Worm (Caenorhabditis elegans) whole organism, L1 larva: Measurements from ENCODE around the gene B0280.11.

Experiments used
- C04F5.9 ChIP-seq: sonication (generic microtip); optimal IDR thresholded peaks from 2 replicates; lab custom pipeline; 2016; ENCODE audit warnings: missing genetic modification characterization, missing compliant biosample characterization
- C34B4.2 ChIP-seq: sonication (generic microtip); optimal IDR thresholded peaks from 2 replicates; lab custom pipeline; 2017; ENCODE audit warnings: mild to moderate bottlenecking, missing genetic modification characterization, missing compliant biosample characterization
- F16B12.6 ChIP-seq: fragments of 150-350 bp; optimal IDR thresholded peaks from 2 replicates; lab custom pipeline; 2014; ENCODE audit warnings: missing biosample characterization, missing genetic modification characterization
- aha-1 ChIP-seq: fragments of 150-350 bp; optimal IDR thresholded peaks from 2 replicates; lab custom pipeline; 2014; ENCODE audit warnings: missing biosample characterization, missing genetic modification characterization
- alr-1 ChIP-seq: fragments of 200-800 bp; sonication (Bioruptor generic); optimal IDR thresholded peaks from 2 replicates; lab custom pipeline; 2018; ENCODE audit warnings: borderline replicate concordance, mild to moderate bottlenecking, missing genetic modification characterization, missing compliant biosample characterization
- ama-1 ChIP-seq: fragments of 150-350 bp; optimal IDR thresholded peaks from 2 replicates; lab custom pipeline; 2014
- blmp-1 ChIP-seq: fragments of 150-350 bp; optimal IDR thresholded peaks from 2 replicates; lab custom pipeline; 2014; ENCODE audit warnings: missing biosample characterization, missing genetic modification characterization
- ceh-63 ChIP-seq: fragments of 200-800 bp; sonication (Bioruptor generic); optimal IDR thresholded peaks from 2 replicates; lab custom pipeline; 2018; ENCODE audit warnings: mild to moderate bottlenecking, missing genetic modification characterization, missing compliant biosample characterization
- ceh-88 ChIP-seq: fragments of 200-800 bp; sonication (Bioruptor generic); IDR thresholded peaks from 2 replicates; pipeline ENCODE4 v1.3.6; 2022; ENCODE audit warnings: missing genetic modification characterization, missing compliant biosample characterization
- ceh-90 ChIP-seq: sonication (generic microtip); optimal IDR thresholded peaks from 2 replicates; lab custom pipeline; 2016; ENCODE audit warnings: missing genetic modification characterization, missing compliant biosample characterization
- dpl-1 ChIP-seq, 3 experiments: fragments of 150-350 bp in 2 of 3; sonication (generic microtip) in 1 of 3; optimal IDR thresholded peaks; 2 replicates each; lab custom pipeline; 2014 to 2017; ENCODE audit warnings: missing biosample characterization in 3 of 3, missing genetic modification characterization in 3 of 3, missing genetic modification reagents in 3 of 3
- efl-1 ChIP-seq, 4 experiments: fragments of 150-350 bp; optimal IDR thresholded peaks in 3 of 4; peaks in 1 of 4; 1 replicate in 1 of 4; 2 replicates in 3 of 4; lab custom pipeline; 2014; ENCODE audit warnings: missing biosample characterization in 2 of 4, missing genetic modification characterization in 2 of 4, missing genetic modification reagents in 2 of 4
- efl-3 ChIP-seq: fragments of 200-800 bp; sonication (Bioruptor generic); optimal IDR thresholded peaks from 2 replicates; lab custom pipeline; 2018; ENCODE audit warnings: mild to moderate bottlenecking, missing genetic modification characterization, missing compliant biosample characterization
- egl-13 ChIP-seq: sonication (generic microtip); optimal IDR thresholded peaks from 2 replicates; lab custom pipeline; 2016; ENCODE audit warnings: missing genotype, missing genetic modification reagents, missing genetic modification characterization, missing compliant biosample characterization
- elt-2 ChIP-seq: sonication (generic microtip); optimal IDR thresholded peaks from 2 replicates; lab custom pipeline; 2016; ENCODE audit warnings: missing genetic modification characterization, mild to moderate bottlenecking, inconsistent platforms, missing compliant biosample characterization, missing genetic modification reagents
- elt-3 ChIP-seq, 6 experiments: fragments of 150-350 bp in 1 of 6; sonication (generic microtip); optimal IDR thresholded peaks; 2 replicates each; lab custom pipeline; 2017 to 2018; ENCODE audit warnings: missing biosample characterization in 6 of 6, missing genetic modification characterization in 6 of 6, inconsistent platforms in 1 of 6
- ets-5 ChIP-seq: fragments of 200-800 bp; sonication (Bioruptor generic); IDR thresholded peaks from 2 replicates; pipeline ENCODE4 v1.3.6; 2022; ENCODE audit warnings: missing genetic modification characterization, missing compliant biosample characterization
- fkh-4 ChIP-seq: sonication (generic microtip); optimal IDR thresholded peaks from 2 replicates; lab custom pipeline; 2016; ENCODE audit warnings: missing compliant biosample characterization, missing genetic modification characterization, borderline replicate concordance
- fkh-8 ChIP-seq: sonication (generic microtip); optimal IDR thresholded peaks from 2 replicates; lab custom pipeline; 2016; ENCODE audit warnings: mild to moderate bottlenecking, missing genetic modification characterization, missing compliant biosample characterization
- fos-1 ChIP-seq: fragments of 150-350 bp; optimal IDR thresholded peaks from 2 replicates; lab custom pipeline; 2014; ENCODE audit warnings: missing biosample characterization, missing genetic modification characterization
- hlh-17 ChIP-seq: fragments of 200-800 bp; sonication (Bioruptor generic); optimal IDR thresholded peaks from 2 replicates; lab custom pipeline; 2018; ENCODE audit warnings: missing genetic modification characterization, mild to moderate bottlenecking, missing compliant biosample characterization, moderate library complexity, borderline replicate concordance
- hpl-2 ChIP-seq: fragments of 150-350 bp; optimal IDR thresholded peaks from 2 replicates; lab custom pipeline; 2014; ENCODE audit warnings: missing biosample characterization, missing genetic modification reagents, missing genetic modification characterization
- irx-1 ChIP-seq: sonication (generic microtip); optimal IDR thresholded peaks from 2 replicates; lab custom pipeline; 2016; ENCODE audit warnings: missing genetic modification characterization, missing compliant biosample characterization
- isw-1 ChIP-seq: fragments of 200-800 bp; sonication (Bioruptor generic); IDR thresholded peaks from 2 replicates; pipeline ENCODE4 v1.3.6; 2022; ENCODE audit warnings: missing genetic modification characterization, missing compliant biosample characterization
- lin-13 ChIP-seq: fragments of 150-350 bp; optimal IDR thresholded peaks from 2 replicates; lab custom pipeline; 2014; ENCODE audit warnings: missing biosample characterization, missing genetic modification reagents, missing genetic modification characterization
- lin-14 ChIP-seq: fragments of 200-800 bp; sonication (Bioruptor generic); optimal IDR thresholded peaks from 2 replicates; lab custom pipeline; 2018; ENCODE audit warnings: mild to moderate bottlenecking, missing genetic modification characterization, moderate library complexity, missing compliant biosample characterization
- lin-15B ChIP-seq: fragments of 150-350 bp; sonication (generic microtip); optimal IDR thresholded peaks from 3 replicates; lab custom pipeline; 2014; ENCODE audit warnings: missing biosample characterization, missing genetic modification characterization
- lir-3 ChIP-seq: sonication (generic microtip); optimal IDR thresholded peaks from 2 replicates; lab custom pipeline; 2016; ENCODE audit warnings: mild to moderate bottlenecking, missing genetic modification characterization, moderate library complexity, missing compliant biosample characterization; ENCODE audit not compliant: poor library complexity
- lsy-2 ChIP-seq, 2 experiments: fragments of 150-350 bp; optimal IDR thresholded peaks; 2 replicates each; lab custom pipeline; 2014; ENCODE audit warnings: missing biosample characterization in 2 of 2, missing genetic modification characterization in 2 of 2
- mab-9 ChIP-seq: fragments of 200-800 bp; sonication (Bioruptor generic); IDR thresholded peaks from 2 replicates; pipeline ENCODE4 v1.3.6; 2022; ENCODE audit warnings: missing genetic modification reagents, missing genetic modification characterization, missing compliant biosample characterization
- nhr-11 ChIP-seq: fragments of 150-350 bp; optimal IDR thresholded peaks from 2 replicates; lab custom pipeline; 2014; ENCODE audit warnings: missing biosample characterization, missing genetic modification characterization
- nhr-12 ChIP-seq: sonication (generic microtip); optimal IDR thresholded peaks from 2 replicates; lab custom pipeline; 2017; ENCODE audit warnings: missing biosample characterization, missing genetic modification characterization
- nhr-19 ChIP-seq: fragments of 200-800 bp; sonication (Bioruptor generic); conservative IDR thresholded peaks from 2 replicates; pipeline ENCODE4 v1.3.6; 2022; ENCODE audit warnings: missing genetic modification characterization, missing compliant biosample characterization
- nhr-28 ChIP-seq: fragments of 150-350 bp; optimal IDR thresholded peaks from 2 replicates; lab custom pipeline; 2014; ENCODE audit warnings: missing biosample characterization, missing genetic modification characterization
- nhr-47 ChIP-seq: sonication (generic microtip); optimal IDR thresholded peaks from 2 replicates; lab custom pipeline; 2016; ENCODE audit warnings: mild to moderate bottlenecking, missing genetic modification characterization, moderate library complexity, missing compliant biosample characterization
- nhr-77 ChIP-seq: fragments of 150-350 bp; optimal IDR thresholded peaks from 2 replicates; lab custom pipeline; 2014; ENCODE audit warnings: missing biosample characterization, missing genetic modification characterization
- nhr-84 ChIP-seq: sonication (generic microtip); optimal IDR thresholded peaks from 2 replicates; lab custom pipeline; 2017; ENCODE audit warnings: missing biosample characterization, missing genetic modification characterization
- nhr-90 ChIP-seq: sonication (generic microtip); optimal IDR thresholded peaks from 2 replicates; lab custom pipeline; 2016; ENCODE audit warnings: mild to moderate bottlenecking, missing genetic modification characterization, missing compliant biosample characterization; ENCODE audit not compliant: poor library complexity
- pag-3 ChIP-seq: sonication (generic microtip); optimal IDR thresholded peaks from 2 replicates; lab custom pipeline; 2017; ENCODE audit warnings: missing genetic modification characterization, mild to moderate bottlenecking, missing compliant biosample characterization, antibody characterized with exemption, borderline replicate concordance; ENCODE audit not compliant: insufficient read depth
- pqm-1 ChIP-seq: sonication (generic microtip); optimal IDR thresholded peaks from 3 replicates; lab custom pipeline; 2017; ENCODE audit warnings: missing biosample characterization, missing genetic modification characterization
- snpc-4 ChIP-seq: fragments of 150-350 bp; optimal IDR thresholded peaks from 2 replicates; lab custom pipeline; 2014; ENCODE audit warnings: missing biosample characterization, missing genetic modification characterization
- snu-23 ChIP-seq: sonication (generic microtip); optimal IDR thresholded peaks from 2 replicates; lab custom pipeline; 2016; ENCODE audit warnings: missing genetic modification characterization, missing compliant biosample characterization
- sptf-1 ChIP-seq: fragments of 150-350 bp; optimal IDR thresholded peaks from 2 replicates; lab custom pipeline; 2014; ENCODE audit warnings: missing biosample characterization, missing genetic modification characterization
- swsn-7 ChIP-seq: sonication (generic microtip); optimal IDR thresholded peaks from 2 replicates; lab custom pipeline; 2016; ENCODE audit warnings: missing genetic modification characterization, missing compliant biosample characterization
- tlp-1 ChIP-seq: fragments of 150-350 bp; optimal IDR thresholded peaks from 2 replicates; lab custom pipeline; 2014; ENCODE audit warnings: missing biosample characterization, missing genetic modification characterization
- unc-130 ChIP-seq: fragments of 150-350 bp; optimal IDR thresholded peaks from 2 replicates; lab custom pipeline; 2017; ENCODE audit warnings: missing biosample characterization, missing genetic modification characterization, inconsistent platforms
- unc-30 ChIP-seq: sonication (generic microtip); optimal IDR thresholded peaks from 2 replicates; lab custom pipeline; 2017; ENCODE audit warnings: missing biosample characterization, missing genetic modification characterization
- unc-62 ChIP-seq: fragments of 150-350 bp; optimal IDR thresholded peaks from 2 replicates; lab custom pipeline; 2014; ENCODE audit warnings: missing biosample characterization, missing genetic modification reagents, missing genetic modification characterization
- vab-15 ChIP-seq: sonication (generic microtip); optimal IDR thresholded peaks from 2 replicates; lab custom pipeline; 2017; ENCODE audit warnings: missing genotype, mild to moderate bottlenecking, missing genetic modification characterization, missing compliant biosample characterization
- xbp-1 ChIP-seq: sonication (generic microtip); optimal IDR thresholded peaks from 2 replicates; lab custom pipeline; 2016; ENCODE audit warnings: missing genetic modification characterization, missing compliant biosample characterization
- zag-1 ChIP-seq: fragments of 150-350 bp; optimal IDR thresholded peaks from 2 replicates; lab custom pipeline; 2014; ENCODE audit warnings: missing biosample characterization, missing genetic modification characterization
- zip-4 ChIP-seq: fragments of 200-800 bp; sonication (Bioruptor generic); optimal IDR thresholded peaks from 2 replicates; lab custom pipeline; 2018; ENCODE audit warnings: mild to moderate bottlenecking, missing genetic modification characterization, moderate library complexity, missing compliant biosample characterization
- ztf-11 ChIP-seq, 2 experiments: sonication (generic microtip); optimal IDR thresholded peaks; 2 replicates each; lab custom pipeline; 2016 to 2017; ENCODE audit warnings: missing genetic modification characterization in 2 of 2, missing biosample characterization in 1 of 2, missing compliant biosample characterization in 1 of 2

The B0280.11 gene

ce11 chrIII:7141285-7141715, 3.2 kb upstream of the B0280.11 start:
- no peak for TF ChIP-seq ceh-63 (GFP tag; lab: Kevin White, UChicago)
- TF ChIP-seq alr-1 (tag; lab: Kevin White, UChicago): no peak
- peak; percentile 62 for TF ChIP-seq nhr-77 (tag; lab: Kevin White, UChicago)
- peak; percentile 59 for TF ChIP-seq lin-14 (GFP tag; lab: Kevin White, UChicago)
- TF ChIP-seq nhr-11 (tag; lab: Kevin White, UChicago): no peak
- TF ChIP-seq swsn-7: peak; percentile 45
- no peak for TF ChIP-seq C04F5.9 (tag; lab: Kevin White, UChicago)
- TF ChIP-seq elt-2: peak; percentile 92
- no peak for TF ChIP-seq efl-3
- no peak for TF ChIP-seq zip-4 (GFP tag; lab: Kevin White, UChicago)
- TF ChIP-seq hpl-2: peak; percentile 47
- no peak for TF ChIP-seq lin-15B (tag; lab: Kevin White, UChicago)
- no peak for TF ChIP-seq zag-1 (tag; lab: Kevin White, UChicago)
- TF ChIP-seq ama-1 (lab: Kevin White, UChicago): peak; percentile 92
- TF ChIP-seq dpl-1 (GFP tag; optimal IDR thresholded peaks at IDR 0.05; lab: Kevin White, UChicago): peak in 1 of 3 experiments; percentile 23
- TF ChIP-seq aha-1 (tag; lab: Kevin White, UChicago): no peak
- no peak for TF ChIP-seq fkh-8 (tag; lab: Kevin White, UChicago)
- peak; percentile 97 for TF ChIP-seq snpc-4 (tag; lab: Kevin White, UChicago)
- TF ChIP-seq C34B4.2 (tag; lab: Kevin White, UChicago): no peak
- TF ChIP-seq ztf-11 (tag; optimal IDR thresholded peaks at IDR 0.05; lab: Kevin White, UChicago): no peak
- TF ChIP-seq snu-23: peak; percentile 32
- peak; percentile 19 to 41 for TF ChIP-seq efl-1 (optimal IDR thresholded peaks at IDR 0.05; lab: Kevin White, UChicago)
- TF ChIP-seq efl-1 (GFP tag; optimal IDR thresholded peaks at IDR 0.05 in 1 of 2; lab: Kevin White, UChicago): peak in 1 of 2 experiments; percentile 96
- no peak for TF ChIP-seq fos-1 (tag; lab: Kevin White, UChicago)
- no peak for TF ChIP-seq tlp-1
- no peak for TF ChIP-seq vab-15
- no peak for TF ChIP-seq unc-130 (tag; lab: Kevin White, UChicago)
- TF ChIP-seq pag-3 (tag; lab: Kevin White, UChicago): no peak
- TF ChIP-seq isw-1: no peak
- no peak for TF ChIP-seq hlh-17
- no peak for TF ChIP-seq elt-3 (tag; optimal IDR thresholded peaks at IDR 0.05; lab: Kevin White, UChicago)
- TF ChIP-seq fkh-4 (tag; lab: Kevin White, UChicago): no peak
- TF ChIP-seq mab-9 (GFP tag; lab: Robert Waterston, UW): no peak
- TF ChIP-seq irx-1 (tag; lab: Kevin White, UChicago): no peak
- TF ChIP-seq blmp-1: no peak
- no peak for TF ChIP-seq F16B12.6
- TF ChIP-seq ceh-90: no peak
- TF ChIP-seq nhr-28 (tag; lab: Kevin White, UChicago): no peak
- no peak for TF ChIP-seq lin-13
- peak; percentile 3 to 15 for TF ChIP-seq lsy-2 (tag; optimal IDR thresholded peaks at IDR 0.05; lab: Kevin White, UChicago)
- no peak for TF ChIP-seq ceh-88 (GFP tag; lab: Robert Waterston, UW)
- TF ChIP-seq nhr-19: peak; percentile 75
- no peak for TF ChIP-seq egl-13 (tag; lab: Kevin White, UChicago)
- TF ChIP-seq unc-30 (tag; lab: Kevin White, UChicago): no peak
- TF ChIP-seq unc-62 (GFP tag; lab: Kevin White, UChicago): no peak
- TF ChIP-seq pqm-1 (tag; lab: Kevin White, UChicago): no peak
- no peak for TF ChIP-seq ets-5
- no peak for TF ChIP-seq lir-3
- TF ChIP-seq nhr-84: no peak
- no peak for TF ChIP-seq xbp-1
- TF ChIP-seq nhr-90 (tag; lab: Kevin White, UChicago): peak; percentile 76
- TF ChIP-seq sptf-1 (tag; lab: Kevin White, UChicago): no peak
- peak; percentile 42 for TF ChIP-seq nhr-47
- TF ChIP-seq nhr-12 (tag; lab: Kevin White, UChicago): no peak
